Fruit fly (Drosophila melanogaster) whole organism, adult: ENCODE data around the gene MED14.

ENCODE experiments used
- CG11617 ChIP-seq: fragments of 200-800 bp; sonication (Bioruptor generic); optimal IDR thresholded peaks from 2 replicates; lab custom pipeline; 2017; ENCODE audit warnings: mild to moderate bottlenecking, missing biosample characterization, missing genetic modification reagents, missing genetic modification characterization
- CG12768 ChIP-seq: fragments of 200-800 bp; sonication (Bioruptor generic); optimal IDR thresholded peaks from 2 replicates; lab custom pipeline; 2017; ENCODE audit warnings: missing biosample characterization, missing genetic modification characterization, mild to moderate bottlenecking, moderate library complexity, missing genetic modification reagents
- CG14711 ChIP-seq: fragments of 200-800 bp; sonication (Bioruptor generic); optimal IDR thresholded peaks from 2 replicates; lab custom pipeline; 2018; ENCODE audit warnings: missing biosample characterization, mild to moderate bottlenecking, missing genetic modification characterization, moderate library complexity
- CG1620 ChIP-seq: fragments of 200-800 bp; sonication (Bioruptor generic); optimal IDR thresholded peaks from 2 replicates; lab custom pipeline; 2016; ENCODE audit warnings: missing biosample characterization, missing genetic modification characterization
- CG33017 ChIP-seq: fragments of 200-800 bp; sonication (Bioruptor generic); optimal IDR thresholded peaks from 2 replicates; lab custom pipeline; 2018; ENCODE audit warnings: missing biosample characterization, mild to moderate bottlenecking, missing genetic modification characterization, moderate library complexity
- CG5204 ChIP-seq: fragments of 200-800 bp; sonication (Bioruptor generic); optimal IDR thresholded peaks from 2 replicates; lab custom pipeline; 2016; ENCODE audit warnings: missing biosample characterization, missing genetic modification characterization
- CG7045 ChIP-seq: fragments of 200-800 bp; sonication (Bioruptor generic); optimal IDR thresholded peaks from 2 replicates; lab custom pipeline; 2017; ENCODE audit warnings: missing biosample characterization, mild to moderate bottlenecking, missing genetic modification characterization
- CG7101 ChIP-seq: fragments of 200-800 bp; sonication (Bioruptor generic); optimal IDR thresholded peaks from 2 replicates; lab custom pipeline; 2018; ENCODE audit warnings: missing biosample characterization, mild to moderate bottlenecking, missing genetic modification characterization, moderate library complexity
- Clk ChIP-seq: fragments of 200-800 bp; sonication (Bioruptor generic); optimal IDR thresholded peaks from 2 replicates; lab custom pipeline; 2017; ENCODE audit warnings: missing biosample characterization, missing genetic modification characterization
- Crg-1 ChIP-seq: fragments of 200-800 bp; sonication (Bioruptor generic); optimal IDR thresholded peaks from 2 replicates; lab custom pipeline; 2016; ENCODE audit warnings: missing biosample characterization, missing genetic modification characterization
- Hr96 ChIP-seq: fragments of 200-800 bp; sonication (Bioruptor generic); optimal IDR thresholded peaks from 2 replicates; lab custom pipeline; 2016; ENCODE audit warnings: missing biosample characterization, missing genetic modification characterization
- Mnt ChIP-seq: fragments of 200-800 bp; sonication (Bioruptor generic); optimal IDR thresholded peaks from 2 replicates; lab custom pipeline; 2016; ENCODE audit warnings: missing biosample characterization, mild to moderate bottlenecking, missing genetic modification characterization
- bab1 ChIP-seq: fragments of 200-800 bp; sonication (Bioruptor generic); optimal IDR thresholded peaks from 3 replicates; lab custom pipeline; 2019; ENCODE audit warnings: missing biosample characterization, mild to moderate bottlenecking, missing genetic modification characterization, moderate library complexity
- cic ChIP-seq: fragments of 200-800 bp; sonication (Bioruptor generic); optimal IDR thresholded peaks from 2 replicates; lab custom pipeline; 2017; ENCODE audit warnings: missing biosample characterization, mild to moderate bottlenecking, missing genetic modification characterization, moderate library complexity
- cnc ChIP-seq, 2 experiments: fragments of >200 bp; optimal IDR thresholded peaks; 2 replicates each; lab custom pipeline; 2017
- kay ChIP-seq: fragments of 200-800 bp; sonication (Bioruptor generic); peaks from one replicate; lab custom pipeline; 2016; ENCODE audit warnings: missing biosample characterization, missing genetic modification characterization, borderline replicate concordance
- ovo ChIP-seq: fragments of 200-800 bp; sonication (Bioruptor generic); optimal IDR thresholded peaks from 2 replicates; lab custom pipeline; 2016; ENCODE audit warnings: missing biosample characterization, missing genetic modification characterization
- pad ChIP-seq: fragments of 200-800 bp; sonication (Bioruptor generic); optimal IDR thresholded peaks from 3 replicates; lab custom pipeline; 2017; ENCODE audit warnings: missing biosample characterization, missing genetic modification characterization, mild to moderate bottlenecking, moderate library complexity, missing genetic modification reagents
- tj ChIP-seq: fragments of 200-800 bp; sonication (Bioruptor generic); optimal IDR thresholded peaks from 3 replicates; lab custom pipeline; 2017; ENCODE audit warnings: missing biosample characterization, mild to moderate bottlenecking, missing genetic modification characterization, moderate library complexity
- toe ChIP-seq: fragments of 200-800 bp; sonication (Bioruptor generic); optimal IDR thresholded peaks from 2 replicates; lab custom pipeline; 2016; ENCODE audit warnings: missing biosample characterization, missing genetic modification characterization

The MED14 gene

DNA sequence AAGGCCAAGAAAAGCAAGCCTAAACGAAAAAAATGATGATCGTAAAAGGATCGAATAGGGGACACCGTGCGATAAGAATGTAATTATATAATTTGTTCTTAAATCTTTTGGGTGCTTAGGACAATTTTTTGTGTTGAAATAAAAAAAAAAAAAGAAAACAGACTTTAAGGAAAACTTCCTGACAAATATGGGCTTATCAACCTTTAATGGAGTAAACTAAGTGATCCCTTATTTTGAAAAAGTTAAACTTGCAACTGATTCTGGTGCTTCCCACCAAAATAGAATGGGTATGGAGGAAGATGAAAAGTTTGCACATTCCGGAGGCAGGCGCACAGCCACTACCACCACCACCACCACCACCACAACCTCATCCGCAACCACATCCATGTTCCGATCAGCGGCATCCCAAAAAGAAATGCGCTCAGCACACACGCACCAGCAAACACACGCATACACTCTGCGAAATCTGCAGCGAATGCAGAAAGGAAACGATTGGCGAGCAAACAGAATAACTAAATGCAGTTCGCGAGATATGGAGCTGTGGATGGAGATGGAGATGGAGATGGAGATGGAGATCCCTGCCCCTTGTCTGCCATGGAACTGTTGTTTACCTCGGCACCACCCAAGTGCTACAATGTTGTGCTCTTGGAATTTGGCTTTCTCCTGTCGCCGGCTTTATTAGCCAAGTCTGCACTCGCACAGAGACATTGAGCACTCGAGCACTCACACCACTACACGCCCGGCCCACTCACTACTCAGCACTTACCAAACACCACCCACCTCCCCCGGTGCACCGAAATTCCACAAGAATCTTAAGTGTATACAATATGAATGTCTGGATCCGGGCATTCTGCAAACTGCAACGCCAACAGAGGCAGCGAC lies 26.6 kb downstream of the MED14 start:
- TF ChIP-seq CG7101 (tag; lab: Kevin White, UChicago) (no peak), kay (GFP tag; lab: Kevin White, UChicago) (no peak)

dm6 chr3L:621097-621967 lies 28.3 kb downstream of the MED14 start:
- TF ChIP-seq bab1 (GFP tag; lab: Kevin White, UChicago) = no peak
- no peak for TF ChIP-seq CG7101 (tag; lab: Kevin White, UChicago)
- no peak for TF ChIP-seq tj (GFP tag; lab: Kevin White, UChicago)
- TF ChIP-seq cic = no peak
- no peak for TF ChIP-seq CG12768 (GFP tag; lab: Kevin White, UChicago)
- no peak for TF ChIP-seq Clk
- TF ChIP-seq CG1620 = no peak
- no peak for TF ChIP-seq Mnt (GFP tag; lab: Kevin White, UChicago)
- no peak for TF ChIP-seq CG14711 (tag; lab: Kevin White, UChicago)

dm6 chr3L:622357-622834 lies 29.4 kb downstream of the MED14 start:
- TF ChIP-seq kay (GFP tag; lab: Kevin White, UChicago) = no peak
- TF ChIP-seq cnc (optimal IDR thresholded peaks at IDR 0.05; lab: Kevin White, UChicago) = no peak
- TF ChIP-seq CG7045 (GFP tag; lab: Kevin White, UChicago) = no peak
- no peak for TF ChIP-seq toe (GFP tag; lab: Kevin White, UChicago)
- TF ChIP-seq ovo = no peak
- TF ChIP-seq CG11617 = no peak
- no peak for TF ChIP-seq tj (GFP tag; lab: Kevin White, UChicago)
- no peak for TF ChIP-seq Hr96 (GFP tag; lab: Kevin White, UChicago)
- TF ChIP-seq bab1 (GFP tag; lab: Kevin White, UChicago) = no peak
- no peak for TF ChIP-seq CG14711 (tag; lab: Kevin White, UChicago)
- no peak for TF ChIP-seq CG1620

DNA sequence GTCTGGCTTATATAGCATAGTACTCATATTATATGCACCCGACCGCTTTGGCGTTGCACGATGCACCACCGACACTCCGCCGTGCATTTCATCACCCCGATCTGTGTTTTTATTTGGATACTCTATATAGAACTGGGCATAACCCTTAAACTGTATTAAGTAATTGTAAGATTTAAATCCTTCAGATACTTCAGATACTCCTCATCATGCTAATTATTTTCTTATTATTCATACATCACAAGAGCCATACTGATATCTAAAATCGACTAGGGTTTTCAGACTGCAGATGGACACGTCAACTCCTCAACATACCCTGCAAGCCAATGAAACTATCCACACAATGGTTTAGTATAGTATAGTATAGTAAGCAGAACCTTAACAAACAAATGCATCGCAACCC lies 30.5 kb downstream of the MED14 start:
- TF ChIP-seq cic (no peak), CG1620 (no peak), CG12768 (GFP tag; lab: Kevin White, UChicago) (no peak), CG7045 (GFP tag; lab: Kevin White, UChicago) (no peak), pad (GFP tag; lab: Kevin White, UChicago) (no peak), kay (GFP tag; lab: Kevin White, UChicago) (no peak), CG14711 (tag; lab: Kevin White, UChicago) (no peak), Mnt (GFP tag; lab: Kevin White, UChicago) (no peak), toe (GFP tag; lab: Kevin White, UChicago) (no peak), CG5204 (GFP tag; lab: Kevin White, UChicago) (no peak), bab1 (GFP tag; lab: Kevin White, UChicago) (no peak), Crg-1 (no peak), CG11617 (no peak), ovo (no peak), Clk (no peak), CG7101 (tag; lab: Kevin White, UChicago) (no peak), tj (GFP tag; lab: Kevin White, UChicago) (no peak), cnc (optimal IDR thresholded peaks at IDR 0.05; lab: Kevin White, UChicago) (no peak), CG33017 (tag; lab: Kevin White, UChicago) (no peak)

dm6 chr3L:624203-624914 lies 31.3 kb downstream of the MED14 start:
- peak; percentile 2 for TF ChIP-seq kay (GFP tag; lab: Kevin White, UChicago)
- no peak for TF ChIP-seq CG33017 (tag; lab: Kevin White, UChicago)

- TF ChIP-seq Hr96 (GFP tag; lab: Kevin White, UChicago) (no peak), cnc (optimal IDR thresholded peaks at IDR 0.05; lab: Kevin White, UChicago) (no peak), cic (no peak), CG5204 (GFP tag; lab: Kevin White, UChicago) (no peak), CG14711 (tag; lab: Kevin White, UChicago) (no peak), Crg-1 (no peak)
Observed at dm6 chr3L:625899-626298, 32.9 kb downstream of the MED14 start.
